Comparison of ENCODE assay signal across 2 worm cellular contexts in genomic region chrV:4642691-4643090, ce11.
TF ChIP-seq lines count a peak whose summit lies in the region.

Gene soc-1 (plus strand): TSS chrV:4642952.

TF ChIP-seq in whole organism, L2 larva, 48 proteins besides CTCF, POLR2A, EP300 and RAD21:
- TF ChIP-seq nhr-129 (tag; optimal IDR thresholded peaks at IDR 0.05; lab: Kevin White, UChicago) (peak; percentile 69), unc-62 (GFP tag; optimal IDR thresholded peaks at IDR 0.05; lab: Kevin White, UChicago) (no peak)

TF ChIP-seq in whole organism, L4 larva, 104 proteins besides CTCF, POLR2A, EP300 and RAD21:
- TF ChIP-seq dve-1 (tag; optimal IDR thresholded peaks at IDR 0.05; lab: Kevin White, UChicago; ENCODE audit: insufficient read depth) (peak; percentile 8), ztf-7 (tag; optimal IDR thresholded peaks at IDR 0.05; lab: Kevin White, UChicago) (peak; percentile 76), hif-1 (tag; optimal IDR thresholded peaks at IDR 0.05; lab: Kevin White, UChicago) (no peak)
